Worm (Caenorhabditis elegans): Measurements from ENCODE around the gene lipl-8.

DNA sequence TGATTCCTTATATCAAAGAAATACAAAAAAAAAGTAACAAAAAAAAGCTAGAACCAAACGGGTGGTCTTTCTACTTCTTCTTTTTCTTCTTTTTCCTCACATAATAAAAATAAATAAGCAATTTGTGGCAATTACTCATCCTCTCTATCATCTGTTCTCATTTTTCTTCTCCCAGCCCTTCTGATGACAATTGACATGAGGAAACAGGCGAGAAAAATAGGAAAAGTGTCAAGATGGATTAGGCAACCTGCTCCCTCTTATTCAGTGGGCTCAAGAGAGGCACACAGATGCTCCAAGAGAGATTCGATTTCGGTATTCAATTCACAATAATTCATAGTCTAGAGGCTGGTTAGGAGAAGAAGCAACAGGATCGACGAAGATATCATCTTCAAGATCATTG lies 42.3 kb upstream of the lipl-8 start:
- no peak for TF ChIP-seq ceh-13 (GFP tag; optimal IDR thresholded peaks at IDR 0.05)
- no peak for TF ChIP-seq aly-1 (tag; optimal IDR thresholded peaks at IDR 0.05)
- TF ChIP-seq pes-1 (GFP tag; IDR thresholded peaks at IDR 0.05) = no peak
- TF ChIP-seq tbx-11 (GFP tag; IDR thresholded peaks at IDR 0.05) = no peak
- TF ChIP-seq ama-1 (optimal IDR thresholded peaks at IDR 0.05) = no peak
- TF ChIP-seq ceh-36 (tag; optimal IDR thresholded peaks at IDR 0.05) = no peak
- no peak for TF ChIP-seq flt-1 (GFP tag; IDR thresholded peaks at IDR 0.05)
- no peak for TF ChIP-seq ets-7 (tag; optimal IDR thresholded peaks at IDR 0.05)
- TF ChIP-seq B0310.2 (tag; optimal IDR thresholded peaks at IDR 0.05) = no peak
- TF ChIP-seq hnd-1 (tag; optimal IDR thresholded peaks at IDR 0.05) = no peak
- TF ChIP-seq scrt-1 (GFP tag; IDR thresholded peaks at IDR 0.05) = no peak
- TF ChIP-seq hmbx-1 (tag; optimal IDR thresholded peaks at IDR 0.05) = no peak
- TF ChIP-seq sea-1 (GFP tag; conservative IDR thresholded peaks at IDR 0.05) = no peak
